Fruit fly (Drosophila melanogaster) whole organism, pupa: ENCODE results near the gene CG18596.

Experiments used
- CG13204 ChIP-seq: fragments of 200-800 bp; sonication (Bioruptor generic); optimal IDR thresholded peaks from 2 replicates; lab custom pipeline; 2018; ENCODE audit warnings: missing biosample characterization, mild to moderate bottlenecking, missing genetic modification characterization, moderate library complexity
- CG14655 ChIP-seq: fragments of 200-800 bp; sonication (Bioruptor generic); optimal IDR thresholded peaks from 3 replicates; lab custom pipeline; 2017; ENCODE audit warnings: mild to moderate bottlenecking, missing biosample characterization, missing genetic modification reagents, missing genetic modification characterization
- CG17806 ChIP-seq: fragments of 200-800 bp; sonication (Bioruptor generic); optimal IDR thresholded peaks from 2 replicates; lab custom pipeline; 2018; ENCODE audit warnings: missing biosample characterization, mild to moderate bottlenecking, missing genetic modification characterization, moderate library complexity
- CG8159 ChIP-seq: fragments of 200-800 bp; sonication (Bioruptor generic); optimal IDR thresholded peaks from 3 replicates; lab custom pipeline; 2018; ENCODE audit warnings: missing biosample characterization, mild to moderate bottlenecking, missing genetic modification characterization, moderate library complexity
- Ets98B ChIP-seq: fragments of 200-800 bp; sonication (Bioruptor generic); IDR thresholded peaks from 2 replicates; pipeline ENCODE4 v1.3.6; 2022; ENCODE audit warnings: missing biosample characterization, missing genetic modification characterization
- rn ChIP-seq: fragments of 200-800 bp; sonication (Bioruptor generic); IDR thresholded peaks from 2 replicates; pipeline ENCODE4 v1.3.6; 2022; ENCODE audit warnings: missing biosample characterization, missing genetic modification characterization

- TF ChIP-seq CG14655 (GFP tag; lab: Kevin White, UChicago) (no peak), CG13204 (GFP tag; lab: Kevin White, UChicago) (no peak), CG17806 (peak; percentile 11), rn (GFP tag; lab: Robert Waterston, UW) (peak; percentile 69), Ets98B (peak; percentile 63), CG8159 (tag; lab: Kevin White, UChicago) (no peak)
Observed at dm6 chr3R:22368777-22369214, 6.9 kb upstream of the CG18596 start.
